Worm (Caenorhabditis elegans) whole organism, mixed stage, embryonic: Measurements from ENCODE around the gene srh-47.
"Not testable (repeated sequence)": the region's sequence is repeated elsewhere in the genome, so short reads cannot be mapped to it uniquely, and the experiment has no call there.

Experiments used
- blmp-1 ChIP-seq: fragments of 150-350 bp; optimal IDR thresholded peaks from 2 replicates; lab custom pipeline; 2014; ENCODE audit warnings: missing biosample characterization, missing genetic modification characterization
- ceh-39 ChIP-seq: fragments of 150-350 bp; optimal IDR thresholded peaks from 2 replicates; lab custom pipeline; 2014; ENCODE audit warnings: missing biosample characterization, missing genetic modification characterization
- ceh-43 ChIP-seq: fragments of 200-800 bp; sonication (Bioruptor generic); optimal IDR thresholded peaks from 2 replicates; lab custom pipeline; 2018; ENCODE audit warnings: mild to moderate bottlenecking, missing genetic modification characterization, moderate library complexity, missing compliant biosample characterization
- ceh-83 ChIP-seq: fragments of 200-800 bp; sonication (Bioruptor generic); optimal IDR thresholded peaks from 2 replicates; lab custom pipeline; 2018; ENCODE audit warnings: mild to moderate bottlenecking, missing genetic modification characterization, missing compliant biosample characterization
- ces-1 ChIP-seq: fragments of 150-350 bp; optimal IDR thresholded peaks from 2 replicates; lab custom pipeline; 2014; ENCODE audit warnings: missing biosample characterization, missing genetic modification reagents, missing genetic modification characterization
- cnd-1 ChIP-seq: fragments of 200-800 bp; sonication (Bioruptor generic); optimal IDR thresholded peaks from 2 replicates; lab custom pipeline; 2018; ENCODE audit warnings: mild to moderate bottlenecking, missing genetic modification characterization, missing compliant biosample characterization
- drap-1 ChIP-seq: fragments of 200-800 bp; sonication (Bioruptor generic); optimal IDR thresholded peaks from 3 replicates; lab custom pipeline; 2018; ENCODE audit warnings: mild to moderate bottlenecking, missing genetic modification characterization, missing compliant biosample characterization
- elt-1 ChIP-seq: sonication (generic microtip); optimal IDR thresholded peaks from 2 replicates; lab custom pipeline; 2017; ENCODE audit warnings: missing genetic modification characterization, mild to moderate bottlenecking, missing compliant biosample characterization, antibody characterized with exemption, moderate library complexity, borderline replicate concordance; ENCODE audit not compliant: insufficient read depth
- elt-3 ChIP-seq: fragments of 150-350 bp; optimal IDR thresholded peaks from 2 replicates; lab custom pipeline; 2014; ENCODE audit warnings: missing biosample characterization, missing genetic modification characterization
- flh-1 ChIP-seq: fragments of 200-800 bp; sonication (Bioruptor generic); optimal IDR thresholded peaks from 2 replicates; lab custom pipeline; 2018; ENCODE audit warnings: mild to moderate bottlenecking, missing genetic modification characterization, moderate library complexity, missing compliant biosample characterization
- ham-2 ChIP-seq: fragments of 200-800 bp; sonication (Bioruptor generic); optimal IDR thresholded peaks from 2 replicates; lab custom pipeline; 2018; ENCODE audit warnings: mild to moderate bottlenecking, missing genetic modification characterization, missing compliant biosample characterization
- hlh-1 ChIP-seq: fragments of 150-350 bp; optimal IDR thresholded peaks from 2 replicates; lab custom pipeline; 2014; ENCODE audit warnings: missing biosample characterization, missing genetic modification reagents, missing genetic modification characterization
- lin-13 ChIP-seq: fragments of 150-350 bp; optimal IDR thresholded peaks from 2 replicates; lab custom pipeline; 2014; ENCODE audit warnings: missing biosample characterization, missing genetic modification characterization
- lsy-2 ChIP-seq: fragments of 150-350 bp; optimal IDR thresholded peaks from 2 replicates; lab custom pipeline; 2014; ENCODE audit warnings: missing biosample characterization, missing genetic modification characterization
- mab-5 ChIP-seq: fragments of 150-350 bp; optimal IDR thresholded peaks from 2 replicates; lab custom pipeline; 2014; ENCODE audit warnings: missing biosample characterization, missing genetic modification characterization
- mep-1 ChIP-seq: fragments of 150-350 bp; optimal IDR thresholded peaks from 2 replicates; lab custom pipeline; 2017; ENCODE audit warnings: missing biosample characterization, missing genetic modification reagents, missing genetic modification characterization, inconsistent platforms
- mls-2 ChIP-seq: sonication (generic microtip); optimal IDR thresholded peaks from 2 replicates; lab custom pipeline; 2016; ENCODE audit warnings: mild to moderate bottlenecking, missing genetic modification characterization, moderate library complexity, missing compliant biosample characterization
- nhr-12 ChIP-seq: fragments of 150-350 bp; optimal IDR thresholded peaks from 2 replicates; lab custom pipeline; 2014; ENCODE audit warnings: missing biosample characterization, missing genetic modification characterization
- nhr-2 ChIP-seq: fragments of 150-350 bp; optimal IDR thresholded peaks from 2 replicates; lab custom pipeline; 2014; ENCODE audit warnings: missing biosample characterization, missing genetic modification characterization
- nhr-237 ChIP-seq: fragments of 150-350 bp; optimal IDR thresholded peaks from 2 replicates; lab custom pipeline; 2014; ENCODE audit warnings: missing biosample characterization, missing genetic modification characterization
- nhr-28 ChIP-seq: fragments of 150-350 bp; optimal IDR thresholded peaks from 2 replicates; lab custom pipeline; 2014; ENCODE audit warnings: missing biosample characterization, missing genetic modification characterization
- nhr-76 ChIP-seq: sonication (generic microtip); optimal IDR thresholded peaks from 2 replicates; lab custom pipeline; 2017; ENCODE audit warnings: missing biosample characterization, missing genetic modification characterization
- sem-2 ChIP-seq: fragments of 200-800 bp; sonication (Bioruptor generic); optimal IDR thresholded peaks from 2 replicates; lab custom pipeline; 2018; ENCODE audit warnings: mild to moderate bottlenecking, missing genetic modification characterization, missing compliant biosample characterization
- snpc-4 ChIP-seq: fragments of 150-350 bp; optimal IDR thresholded peaks from 2 replicates; lab custom pipeline; 2014; ENCODE audit warnings: missing biosample characterization, missing genetic modification characterization
- sptf-1 ChIP-seq: sonication (generic microtip); optimal IDR thresholded peaks from 2 replicates; lab custom pipeline; 2017; ENCODE audit warnings: mild to moderate bottlenecking, missing genetic modification characterization, moderate library complexity, missing compliant biosample characterization
- tbx-8 ChIP-seq: fragments of 200-800 bp; sonication (Bioruptor generic); optimal IDR thresholded peaks from 2 replicates; lab custom pipeline; 2018; ENCODE audit warnings: mild to moderate bottlenecking, missing genetic modification characterization, moderate library complexity, missing compliant biosample characterization
- unc-120 ChIP-seq: sonication (generic microtip); optimal IDR thresholded peaks from 2 replicates; lab custom pipeline; 2017; ENCODE audit warnings: missing genetic modification characterization, missing compliant biosample characterization; ENCODE audit not compliant: poor library complexity, severe bottlenecking
- unc-39 ChIP-seq: fragments of 150-350 bp; optimal IDR thresholded peaks from 2 replicates; lab custom pipeline; 2014; ENCODE audit warnings: missing biosample characterization, missing genetic modification characterization
- unc-62 ChIP-seq: fragments of 150-350 bp; optimal IDR thresholded peaks from 2 replicates; lab custom pipeline; 2014; ENCODE audit warnings: missing biosample characterization, missing genetic modification reagents, missing genetic modification characterization

Gene srh-47

ce11 chrV:11290888-11291287, 9.6 kb downstream of the srh-47 start, which contains the start of gene C03E10.1:
C03E10.1 (plus strand) TSS chrV:11291188.
- no peak for TF ChIP-seq tbx-8 (GFP tag; lab: Kevin White, UChicago)
- no peak for TF ChIP-seq sem-2 (GFP tag; lab: Kevin White, UChicago)
- TF ChIP-seq nhr-12 = no peak
- TF ChIP-seq flh-1 (GFP tag; lab: Kevin White, UChicago) = no peak
- no peak for TF ChIP-seq snpc-4 (tag; lab: Kevin White, UChicago)
- TF ChIP-seq ceh-83 = no peak
- no peak for TF ChIP-seq nhr-237 (tag; lab: Kevin White, UChicago)
- no peak for TF ChIP-seq elt-1
- no peak for TF ChIP-seq ceh-43
- TF ChIP-seq nhr-2 (tag; lab: Kevin White, UChicago) = no peak
- no peak for TF ChIP-seq ces-1 (GFP tag; lab: Kevin White, UChicago)

- not testable (repeated sequence) for TF ChIP-seq elt-3 (tag; lab: Kevin White, UChicago); sptf-1 (tag; lab: Kevin White, UChicago); ham-2
Measured at ce11 chrV:11286114-11286513, 14.3 kb downstream of the srh-47 start, which contains the start of gene C03E10.3. C03E10.3 (plus strand) TSS chrV:11286414.

- no peak for TF ChIP-seq blmp-1 (tag; lab: Kevin White, UChicago)
- TF ChIP-seq sptf-1 (tag; lab: Kevin White, UChicago) = no peak
- no peak for TF ChIP-seq lsy-2 (tag; lab: Kevin White, UChicago)
- no peak for TF ChIP-seq unc-62
- no peak for TF ChIP-seq ham-2
- TF ChIP-seq elt-1 = no peak
- no peak for TF ChIP-seq mab-5 (tag; lab: Kevin White, UChicago)
- TF ChIP-seq flh-1 (GFP tag; lab: Kevin White, UChicago) = no peak
- TF ChIP-seq, all 35 proteins: peak for 0
Measured at ce11 chrV:11282272-11282671, 18.2 kb downstream of the srh-47 start, which contains the start of gene gly-20. gly-20 (plus strand) TSS chrV:11282572.

- no peak for TF ChIP-seq lin-13 (tag; lab: Kevin White, UChicago)
- peak; percentile 39 for TF ChIP-seq unc-62
- TF ChIP-seq ceh-39 (tag; lab: Kevin White, UChicago) = peak; percentile 39
- peak; percentile 38 for TF ChIP-seq unc-120
- no peak for TF ChIP-seq nhr-28 (tag; lab: Kevin White, UChicago)
- no peak for TF ChIP-seq snpc-4 (tag; lab: Kevin White, UChicago)
- no peak for TF ChIP-seq tbx-8 (GFP tag; lab: Kevin White, UChicago)
- peak; percentile 41 for TF ChIP-seq elt-1
- TF ChIP-seq nhr-237 (tag; lab: Kevin White, UChicago) = no peak
- no peak for TF ChIP-seq flh-1 (GFP tag; lab: Kevin White, UChicago)
- no peak for TF ChIP-seq drap-1
- no peak for TF ChIP-seq unc-39
- TF ChIP-seq mep-1 (tag; lab: Kevin White, UChicago) = peak; percentile 7
- TF ChIP-seq blmp-1 (tag; lab: Kevin White, UChicago) = peak; percentile 69
- no peak for TF ChIP-seq lsy-2 (tag; lab: Kevin White, UChicago)
- peak; percentile 65 for TF ChIP-seq ham-2
- TF ChIP-seq ces-1 (GFP tag; lab: Kevin White, UChicago) = peak; percentile 3
- no peak for TF ChIP-seq ceh-43
- peak; percentile 91 for TF ChIP-seq hlh-1
Measured at ce11 chrV:11281414-11282209, 18.8 kb downstream of the srh-47 start.

- no peak for TF ChIP-seq nhr-12
- TF ChIP-seq ces-1 (GFP tag; lab: Kevin White, UChicago) = no peak
- TF ChIP-seq mab-5 (tag; lab: Kevin White, UChicago) = no peak
- TF ChIP-seq nhr-76 (tag; lab: Kevin White, UChicago) = no peak
- TF ChIP-seq ceh-39 (tag; lab: Kevin White, UChicago) = no peak
- no peak for TF ChIP-seq nhr-28 (tag; lab: Kevin White, UChicago)
- no peak for TF ChIP-seq flh-1 (GFP tag; lab: Kevin White, UChicago)
- no peak for TF ChIP-seq elt-3 (tag; lab: Kevin White, UChicago)
- TF ChIP-seq sptf-1 (tag; lab: Kevin White, UChicago) = no peak
- no peak for TF ChIP-seq mls-2 (tag; lab: Kevin White, UChicago)
- no peak for TF ChIP-seq cnd-1 (tag; lab: Kevin White, UChicago)
- TF ChIP-seq unc-120 = no peak
- TF ChIP-seq unc-39 = no peak
- TF ChIP-seq nhr-2 (tag; lab: Kevin White, UChicago) = no peak
- TF ChIP-seq mep-1 (tag; lab: Kevin White, UChicago) = no peak
- TF ChIP-seq sem-2 (GFP tag; lab: Kevin White, UChicago) = no peak
- no peak for TF ChIP-seq unc-62
- TF ChIP-seq blmp-1 (tag; lab: Kevin White, UChicago) = no peak
- TF ChIP-seq, all 35 proteins: peak for 0
Measured at ce11 chrV:11279564-11279963, 20.9 kb downstream of the srh-47 start.
